Worm (Caenorhabditis elegans): ENCODE data around the gene F27E5.7.

F27E5.7 gene

DNA sequence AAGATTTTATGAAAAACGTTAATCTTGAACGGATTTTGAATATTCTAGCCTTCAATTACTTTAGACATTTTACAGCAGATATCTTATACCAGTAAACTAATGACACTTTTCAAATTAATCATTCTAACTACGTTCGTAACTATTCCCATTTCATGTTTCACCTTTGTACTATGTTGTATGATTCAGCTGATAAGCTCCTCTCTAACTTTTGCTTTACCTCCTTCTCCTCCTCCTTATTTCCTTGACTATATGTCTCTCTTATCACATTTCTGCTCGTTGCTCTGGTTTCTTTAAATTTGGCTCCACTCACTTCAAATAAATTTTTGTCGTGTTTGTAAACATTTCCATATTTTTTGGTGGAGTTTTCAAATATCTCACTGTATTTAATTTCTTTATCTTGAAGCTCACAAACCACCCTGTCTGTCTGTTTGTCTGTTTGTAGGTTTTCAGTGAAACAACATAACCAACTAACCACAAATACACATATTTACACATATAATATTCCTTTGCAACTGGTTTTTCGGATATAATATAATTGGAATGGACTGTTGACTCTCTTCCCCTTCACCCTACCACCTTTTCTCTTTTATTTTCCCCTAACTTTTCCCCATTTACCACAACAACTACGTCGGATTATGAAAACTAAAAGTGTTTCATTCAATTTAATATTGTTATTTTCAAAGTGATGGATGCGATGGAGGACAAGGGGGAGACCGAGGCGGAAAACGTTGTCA, 28.2 kb upstream of the F27E5.7 start, which contains the start of gene lact-2:
lact-2 (plus strand) TSS at position 684 of the 734 bp plus-strand sequence.
- TF ChIP-seq Y22D7AL.16 (tag; optimal IDR thresholded peaks at IDR 0.05) (no peak), dmd-4 (tag; optimal IDR thresholded peaks at IDR 0.05; ENCODE audit: borderline replicate concordance) (no peak), pros-1 (tag; optimal IDR thresholded peaks at IDR 0.05) (no peak), unc-42 (tag; optimal IDR thresholded peaks at IDR 0.05) (no peak), unc-3 (GFP tag; conservative IDR thresholded peaks at IDR 0.05) (no peak), unc-3 (tag; optimal IDR thresholded peaks at IDR 0.05) (no peak), hlh-8 (tag; optimal IDR thresholded peaks at IDR 0.05) (no peak), K02D7.2 (tag; optimal IDR thresholded peaks at IDR 0.05) (no peak), K09A11.1 (tag; optimal IDR thresholded peaks at IDR 0.05; ENCODE audit: insufficient read depth) (no peak), ceh-18 (tag; optimal IDR thresholded peaks at IDR 0.05) (no peak), lim-6 (tag; optimal IDR thresholded peaks at IDR 0.05) (no peak), nhr-232 (tag; optimal IDR thresholded peaks at IDR 0.05) (no peak), ceh-9 (tag; optimal IDR thresholded peaks at IDR 0.05) (no peak), sox-2 (GFP tag; IDR thresholded peaks at IDR 0.05) (no peak)

DNA sequence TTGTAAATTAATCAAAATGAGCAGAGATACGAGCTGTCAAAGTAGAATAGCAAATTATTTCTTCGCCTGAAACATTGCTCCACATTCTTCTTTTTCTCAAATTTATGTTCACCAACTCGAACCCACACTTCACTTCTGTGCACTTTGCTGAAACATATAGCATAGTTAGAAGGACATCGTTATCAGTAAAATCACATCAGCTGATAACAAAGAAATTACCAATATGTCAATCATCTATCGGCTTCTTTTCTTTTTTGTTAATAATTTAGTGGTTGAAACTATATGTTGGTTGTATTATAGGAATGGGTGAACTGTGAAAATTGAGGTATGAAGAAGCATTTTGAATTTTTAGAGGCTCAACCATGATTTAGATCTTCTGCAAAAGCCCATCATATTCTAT, 27.3 kb upstream of the F27E5.7 start:
- TF ChIP-seq C38D4.7 (GFP tag; optimal IDR thresholded peaks at IDR 0.05) (no peak), pha-2 (tag; optimal IDR thresholded peaks at IDR 0.05) (no peak), elt-2 (tag; optimal IDR thresholded peaks at IDR 0.05) (peak; percentile 74), lim-6 (tag; optimal IDR thresholded peaks at IDR 0.05) (no peak), che-1 (tag; optimal IDR thresholded peaks at IDR 0.05) (no peak), eyg-1 (tag; optimal IDR thresholded peaks at IDR 0.05) (no peak), unc-3 (GFP tag; conservative IDR thresholded peaks at IDR 0.05) (no peak), unc-3 (tag; optimal IDR thresholded peaks at IDR 0.05) (no peak)

DNA sequence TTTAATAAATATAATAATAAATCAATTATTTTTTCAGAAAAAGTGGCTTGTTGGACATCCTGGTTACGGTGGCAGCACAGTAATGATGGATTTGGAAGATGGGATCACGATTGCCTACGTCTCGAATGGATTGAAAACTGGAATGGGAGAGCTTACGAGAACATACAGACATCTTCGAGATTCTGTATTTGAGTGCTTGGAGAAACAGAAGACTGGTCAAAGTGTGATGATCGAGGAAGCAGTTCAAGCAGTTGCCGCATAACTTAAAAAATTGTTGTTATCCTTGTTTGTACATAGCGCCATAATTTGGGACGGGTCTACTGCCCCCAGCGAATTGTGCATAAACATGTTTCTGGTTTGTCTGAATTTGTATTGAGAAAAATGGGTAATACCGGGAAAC, 24.1 kb upstream of the F27E5.7 start:
- TF ChIP-seq tbx-2 (tag; optimal IDR thresholded peaks at IDR 0.05), result no peak
- TF ChIP-seq pha-4 (tag; optimal IDR thresholded peaks at IDR 0.05), result no peak
- no peak for TF ChIP-seq elt-4 (tag; optimal IDR thresholded peaks at IDR 0.05)
- TF ChIP-seq mec-3 (tag; optimal IDR thresholded peaks at IDR 0.05; ENCODE audit: borderline replicate concordance), result no peak
- TF ChIP-seq hlh-13 (GFP tag; optimal IDR thresholded peaks at IDR 0.05), result no peak
- TF ChIP-seq ceh-31 (tag; optimal IDR thresholded peaks at IDR 0.05), result no peak
- no peak for TF ChIP-seq sox-4 (tag; optimal IDR thresholded peaks at IDR 0.05)
- no peak for TF ChIP-seq T23F11.4 (GFP tag; optimal IDR thresholded peaks at IDR 0.05)
- no peak for TF ChIP-seq pqm-1 (tag; optimal IDR thresholded peaks at IDR 0.05)
- TF ChIP-seq sox-2 (GFP tag; IDR thresholded peaks at IDR 0.05), result no peak

DNA sequence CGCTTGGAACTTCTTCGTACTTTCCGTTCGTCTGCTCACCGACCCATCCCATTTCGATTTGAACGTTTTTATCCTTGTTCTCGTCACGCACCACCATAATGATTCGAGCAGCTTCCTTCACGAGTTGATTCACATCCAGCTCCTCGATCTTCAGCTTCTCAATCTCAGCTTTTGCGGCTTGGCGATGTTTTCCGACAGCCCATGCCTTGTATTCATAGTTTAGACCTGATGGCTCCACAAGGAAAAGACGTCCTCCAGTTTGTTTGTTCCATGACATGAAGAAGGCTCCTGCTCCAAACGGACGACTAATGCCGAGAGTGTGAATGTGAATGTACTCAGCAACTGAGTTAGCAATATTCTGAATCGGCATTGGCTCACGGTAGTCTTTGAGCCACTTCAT, 23.5 kb upstream of the F27E5.7 start:
- TF ChIP-seq pax-1 (tag; optimal IDR thresholded peaks at IDR 0.05) (no peak), ama-1 (optimal IDR thresholded peaks at IDR 0.05) (no peak), fax-1 (tag; optimal IDR thresholded peaks at IDR 0.05) (no peak), sox-4 (tag; optimal IDR thresholded peaks at IDR 0.05) (no peak), ceh-48 (tag; optimal IDR thresholded peaks at IDR 0.05) (no peak), syd-9 (tag; optimal IDR thresholded peaks at IDR 0.05) (no peak), rnt-1 (tag; optimal IDR thresholded peaks at IDR 0.05) (no peak), unc-86 (tag; optimal IDR thresholded peaks at IDR 0.05) (no peak), K09A11.1 (tag; optimal IDR thresholded peaks at IDR 0.05; ENCODE audit: insufficient read depth) (no peak), ref-2 (tag; optimal IDR thresholded peaks at IDR 0.05) (no peak), Y22D7AL.16 (tag; optimal IDR thresholded peaks at IDR 0.05) (no peak), pros-1 (tag; optimal IDR thresholded peaks at IDR 0.05) (no peak)

Data from whole organism, late embryonic.